Worm (Caenorhabditis elegans) whole organism, mixed stage, embryonic: ENCODE results near the gene cone-1.

ENCODE experiments used
- ces-1 ChIP-seq: fragments of 150-350 bp; optimal IDR thresholded peaks from 2 replicates; lab custom pipeline; 2014; ENCODE audit warnings: missing biosample characterization, missing genetic modification reagents, missing genetic modification characterization
- hlh-1 ChIP-seq: fragments of 150-350 bp; optimal IDR thresholded peaks from 2 replicates; lab custom pipeline; 2014; ENCODE audit warnings: missing biosample characterization, missing genetic modification reagents, missing genetic modification characterization
- mab-5 ChIP-seq: fragments of 150-350 bp; optimal IDR thresholded peaks from 2 replicates; lab custom pipeline; 2014; ENCODE audit warnings: missing biosample characterization, missing genetic modification characterization
- nhr-237 ChIP-seq: fragments of 150-350 bp; optimal IDR thresholded peaks from 2 replicates; lab custom pipeline; 2014; ENCODE audit warnings: missing biosample characterization, missing genetic modification characterization
- unc-62 ChIP-seq: fragments of 150-350 bp; optimal IDR thresholded peaks from 2 replicates; lab custom pipeline; 2014; ENCODE audit warnings: missing biosample characterization, missing genetic modification reagents, missing genetic modification characterization
- ztf-11 ChIP-seq: fragments of 150-350 bp; optimal IDR thresholded peaks from 2 replicates; lab custom pipeline; 2014; ENCODE audit warnings: missing biosample characterization, missing genetic modification characterization

ce11 chrIII:2571447-2571846 lies 41.0 kb downstream of the cone-1 start, which contains the start of gene Y54F10AR.2:
- TF ChIP-seq nhr-237 (tag; lab: Kevin White, UChicago) (no peak), unc-62 (GFP tag; lab: Kevin White, UChicago) (no peak), ztf-11 (no peak), hlh-1 (tag; lab: Kevin White, UChicago) (no peak), mab-5 (no peak), ces-1 (GFP tag; lab: Kevin White, UChicago) (no peak)
